Worm (Caenorhabditis elegans) whole organism, midembryonic: ENCODE measurements around the gene F59A1.15.

Source experiments
- T22C8.4 ChIP-seq: fragments of 200-800 bp; sonication (Bioruptor generic); IDR thresholded peaks from 2 replicates; pipeline ENCODE4 v1.3.6; 2022; ENCODE audit warnings: missing genetic modification characterization, missing compliant biosample characterization
- cog-1 ChIP-seq: sonication (generic microtip); optimal IDR thresholded peaks from 2 replicates; lab custom pipeline; 2016; ENCODE audit warnings: missing genetic modification characterization, missing compliant biosample characterization
- flt-1 ChIP-seq: fragments of 200-800 bp; sonication (Bioruptor generic); IDR thresholded peaks from 2 replicates; pipeline ENCODE4 v1.3.6; 2022; ENCODE audit warnings: missing genetic modification characterization, missing compliant biosample characterization
- klf-2 ChIP-seq: fragments of 200-800 bp; sonication (Bioruptor generic); conservative IDR thresholded peaks from 2 replicates; pipeline ENCODE4 v1.3.6; 2022; ENCODE audit warnings: missing genetic modification reagents, missing genetic modification characterization, missing compliant biosample characterization
- med-1 ChIP-seq: sonication (generic microtip); optimal IDR thresholded peaks from 2 replicates; lab custom pipeline; 2017; ENCODE audit warnings: missing genetic modification characterization, mild to moderate bottlenecking, missing compliant biosample characterization, antibody characterized with exemption, missing genetic modification reagents; ENCODE audit not compliant: insufficient read depth
- ref-1 ChIP-seq: fragments of 200-800 bp; sonication (Bioruptor generic); conservative IDR thresholded peaks from 2 replicates; pipeline ENCODE4 v1.3.6; 2022; ENCODE audit warnings: missing genetic modification reagents, missing genetic modification characterization, missing compliant biosample characterization
- tab-1 ChIP-seq: fragments of 200-800 bp; sonication (Bioruptor generic); IDR thresholded peaks from 2 replicates; pipeline ENCODE4 v1.3.6; 2022; ENCODE audit warnings: missing genetic modification characterization, missing compliant biosample characterization
- ztf-23 ChIP-seq: fragments of 200-800 bp; sonication (Bioruptor generic); IDR thresholded peaks from 2 replicates; pipeline ENCODE4 v1.3.6; 2022; ENCODE audit warnings: missing genetic modification reagents, missing genetic modification characterization, missing compliant biosample characterization
- ztf-29 ChIP-seq: fragments of 200-800 bp; sonication (Bioruptor generic); IDR thresholded peaks from 2 replicates; pipeline ENCODE4 v1.3.6; 2022; ENCODE audit warnings: missing genetic modification reagents, missing genetic modification characterization, missing compliant biosample characterization

F59A1.15 gene

ce11 chrV:17683763-17684162 lies at the start of gene F59A1.15:
TSS of gene F59A1.15 (minus strand) at chrV:17683863.
- TF ChIP-seq med-1 (GFP tag; lab: Kevin White, UChicago) (no peak), cog-1 (tag; lab: Kevin White, UChicago) (no peak), klf-2 (GFP tag; lab: Robert Waterston, UW) (no peak), ztf-29 (GFP tag; lab: Robert Waterston, UW) (no peak), tab-1 (GFP tag; lab: Robert Waterston, UW) (no peak), flt-1 (no peak), ztf-23 (no peak), ref-1 (GFP tag; lab: Robert Waterston, UW) (no peak)

DNA sequence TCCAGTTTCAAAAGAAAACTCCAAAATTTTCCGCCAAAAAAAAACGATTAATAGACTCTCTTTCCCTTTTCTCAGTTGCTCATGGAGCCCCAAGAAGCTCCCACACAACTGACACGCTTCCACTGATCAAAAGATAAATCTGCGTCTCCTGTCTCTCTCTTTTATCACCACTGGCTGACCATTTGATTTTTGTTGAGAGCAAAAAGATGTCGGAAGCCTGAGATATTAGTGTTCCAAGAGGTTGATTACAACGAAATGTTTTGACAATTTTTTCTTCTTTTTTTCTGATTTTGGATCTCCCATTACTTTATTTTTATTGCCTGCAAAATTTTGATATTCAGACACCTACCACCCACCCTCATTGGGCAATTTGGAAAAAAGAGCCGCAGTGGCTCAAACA lies 48.9 kb upstream of the F59A1.15 start, which contains the start of gene twk-42:
Gene twk-42, minus strand, starts transcription at position 101 of the 400 bp plus-strand sequence.
- TF ChIP-seq ztf-23 (no peak), tab-1 (GFP tag; lab: Robert Waterston, UW) (no peak), T22C8.4 (no peak), ref-1 (GFP tag; lab: Robert Waterston, UW) (no peak), med-1 (GFP tag; lab: Kevin White, UChicago) (no peak), klf-2 (GFP tag; lab: Robert Waterston, UW) (no peak), cog-1 (tag; lab: Kevin White, UChicago) (no peak), ztf-29 (GFP tag; lab: Robert Waterston, UW) (no peak), flt-1 (no peak)

DNA sequence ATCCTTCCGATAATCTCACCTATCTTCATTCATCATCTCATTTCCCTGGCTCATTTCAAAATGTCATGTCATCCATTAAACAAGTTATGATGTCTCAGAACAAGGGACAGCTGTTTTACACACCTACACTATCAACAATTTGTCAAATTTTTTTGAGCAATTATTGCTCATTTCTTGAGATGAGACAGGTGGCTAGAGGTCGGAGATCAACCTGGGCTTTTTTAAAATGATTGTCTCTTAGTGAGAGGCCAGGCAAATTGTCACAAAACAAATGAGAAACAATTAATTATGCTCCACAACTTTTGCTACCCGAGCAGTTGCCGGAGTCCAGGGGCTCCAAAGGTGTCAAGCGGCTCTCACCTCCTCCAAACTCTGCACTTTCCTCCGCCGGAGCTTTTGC lies 45.1 kb upstream of the F59A1.15 start:
- TF ChIP-seq tab-1 (GFP tag; lab: Robert Waterston, UW) = no peak
- no peak for TF ChIP-seq ref-1 (GFP tag; lab: Robert Waterston, UW)

DNA sequence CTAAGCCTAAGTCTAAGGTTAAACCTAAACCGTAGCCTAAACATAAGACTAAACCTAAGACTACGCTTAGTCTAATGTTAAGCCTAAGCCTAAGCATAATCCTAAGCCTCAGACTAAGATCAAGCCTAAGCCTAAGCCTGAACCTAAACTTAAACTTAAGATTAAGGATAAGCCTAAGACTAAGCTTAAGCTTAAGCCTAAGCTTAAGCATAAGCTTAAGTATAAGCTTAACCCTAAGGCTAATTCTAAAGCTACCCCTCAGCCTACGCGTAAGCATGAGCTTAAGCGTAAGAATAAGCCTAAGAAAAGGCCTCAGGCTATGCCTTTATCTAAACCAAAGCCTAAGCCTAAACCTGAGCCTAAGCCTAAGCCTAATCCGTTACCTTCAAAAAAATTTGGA lies 44.7 kb upstream of the F59A1.15 start:
- no peak for TF ChIP-seq cog-1 (tag; lab: Kevin White, UChicago)
- no peak for TF ChIP-seq tab-1 (GFP tag; lab: Robert Waterston, UW)
- TF ChIP-seq ref-1 (GFP tag; lab: Robert Waterston, UW) = no peak
- no peak for TF ChIP-seq med-1 (GFP tag; lab: Kevin White, UChicago)
- TF ChIP-seq ztf-23 = no peak
- TF ChIP-seq flt-1 = no peak
- no peak for TF ChIP-seq ztf-29 (GFP tag; lab: Robert Waterston, UW)

DNA sequence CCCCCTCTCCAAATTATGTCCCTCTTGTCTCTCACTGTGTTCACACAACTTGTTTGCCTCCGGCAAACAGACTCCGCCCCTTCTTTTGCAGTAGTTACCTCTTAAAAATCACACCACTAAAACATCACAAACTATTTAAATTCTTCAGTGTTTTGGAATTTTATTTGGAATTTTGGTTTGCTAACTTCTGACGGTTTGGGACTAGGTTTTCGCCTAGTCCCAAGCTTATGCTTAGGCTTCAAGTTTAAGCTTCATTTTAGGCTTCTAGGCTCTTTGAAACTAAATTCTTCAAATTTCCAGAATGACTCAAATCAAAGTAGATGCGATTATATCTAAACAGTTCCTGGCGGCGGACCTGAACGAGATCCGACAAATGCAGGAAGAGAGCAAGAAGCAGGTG lies 41.0 kb upstream of the F59A1.15 start, which contains the start of gene fat-5:
Gene fat-5, plus strand, starts transcription at position 301 of the 400 bp plus-strand sequence.
- TF ChIP-seq tab-1 (GFP tag; lab: Robert Waterston, UW) = no peak
- no peak for TF ChIP-seq cog-1 (tag; lab: Kevin White, UChicago)
- TF ChIP-seq klf-2 (GFP tag; lab: Robert Waterston, UW) = no peak
- TF ChIP-seq ztf-29 (GFP tag; lab: Robert Waterston, UW) = no peak
- no peak for TF ChIP-seq ref-1 (GFP tag; lab: Robert Waterston, UW)

DNA sequence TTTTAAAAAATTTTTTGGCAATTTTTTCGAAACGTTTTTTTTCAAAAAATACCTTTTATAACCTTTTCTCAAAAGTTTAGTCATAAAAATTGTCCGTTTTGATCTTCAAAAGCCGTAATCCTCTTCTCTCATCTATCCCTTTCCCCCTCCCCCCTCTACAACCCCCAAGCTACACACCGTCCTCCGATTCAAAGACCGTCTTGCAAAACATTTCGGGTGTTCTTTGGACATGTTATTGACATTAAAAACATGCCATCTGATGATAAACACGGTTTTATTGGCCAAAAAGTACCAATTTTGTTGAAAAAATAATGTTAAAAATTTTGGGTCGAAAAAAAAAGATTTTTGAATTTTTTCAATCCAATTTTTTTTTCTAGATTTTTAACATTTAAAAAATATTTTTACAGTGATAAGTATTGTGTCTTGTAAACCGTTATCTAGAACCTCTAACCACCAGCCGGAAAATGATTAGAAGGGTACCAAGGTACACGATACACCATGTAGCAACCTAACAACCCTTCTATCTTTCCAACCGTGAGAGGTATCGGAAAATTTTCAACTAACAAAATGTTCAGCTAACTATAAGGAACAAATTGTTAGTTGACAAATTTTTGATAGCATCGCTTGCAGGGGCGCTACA lies 39.6 kb upstream of the F59A1.15 start:
- TF ChIP-seq cog-1 (tag; lab: Kevin White, UChicago) = no peak
- TF ChIP-seq klf-2 (GFP tag; lab: Robert Waterston, UW) = no peak
- no peak for TF ChIP-seq flt-1
- no peak for TF ChIP-seq ref-1 (GFP tag; lab: Robert Waterston, UW)
- no peak for TF ChIP-seq ztf-29 (GFP tag; lab: Robert Waterston, UW)
- no peak for TF ChIP-seq tab-1 (GFP tag; lab: Robert Waterston, UW)
- no peak for TF ChIP-seq ztf-23
- no peak for TF ChIP-seq med-1 (GFP tag; lab: Kevin White, UChicago)
- no peak for TF ChIP-seq T22C8.4

DNA sequence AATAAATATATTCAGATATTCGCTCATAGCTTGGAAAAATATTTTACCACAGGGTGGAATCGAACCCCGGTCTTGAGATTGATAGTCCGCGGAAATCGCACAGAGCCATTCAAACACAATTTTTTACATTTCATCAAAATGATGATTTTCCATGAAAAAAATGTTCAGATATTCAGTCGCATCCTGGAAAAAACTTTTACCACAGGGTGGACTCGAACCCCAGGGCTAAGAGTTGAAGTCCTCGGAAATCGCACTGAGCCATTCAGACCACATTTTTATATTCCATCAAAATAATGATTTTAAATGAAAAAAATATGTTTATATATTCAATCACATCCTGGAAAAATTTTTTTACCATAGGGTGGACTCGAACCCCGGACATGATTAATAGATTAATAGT lies 38.9 kb upstream of the F59A1.15 start:
- TF ChIP-seq ztf-23 (no peak), ref-1 (GFP tag; lab: Robert Waterston, UW) (no peak), flt-1 (no peak), tab-1 (GFP tag; lab: Robert Waterston, UW) (no peak), T22C8.4 (no peak), cog-1 (tag; lab: Kevin White, UChicago) (no peak), med-1 (GFP tag; lab: Kevin White, UChicago) (no peak)

- TF ChIP-seq ztf-23 = no peak
- TF ChIP-seq ref-1 (GFP tag; lab: Robert Waterston, UW) = no peak
- no peak for TF ChIP-seq med-1 (GFP tag; lab: Kevin White, UChicago)
- TF ChIP-seq klf-2 (GFP tag; lab: Robert Waterston, UW) = no peak
- TF ChIP-seq T22C8.4 = no peak
- TF ChIP-seq tab-1 (GFP tag; lab: Robert Waterston, UW) = no peak
- TF ChIP-seq cog-1 (tag; lab: Kevin White, UChicago) = no peak
- no peak for TF ChIP-seq ztf-29 (GFP tag; lab: Robert Waterston, UW)
- TF ChIP-seq flt-1 = no peak
Observed at ce11 chrV:17721709-17722108, 38.0 kb upstream of the F59A1.15 start.

ce11 chrV:17718647-17719046 lies 35.0 kb upstream of the F59A1.15 start, which contains the start of gene str-77:
TSS of gene str-77 (plus strand) at chrV:17718947.
- no peak for TF ChIP-seq klf-2 (GFP tag; lab: Robert Waterston, UW)

DNA sequence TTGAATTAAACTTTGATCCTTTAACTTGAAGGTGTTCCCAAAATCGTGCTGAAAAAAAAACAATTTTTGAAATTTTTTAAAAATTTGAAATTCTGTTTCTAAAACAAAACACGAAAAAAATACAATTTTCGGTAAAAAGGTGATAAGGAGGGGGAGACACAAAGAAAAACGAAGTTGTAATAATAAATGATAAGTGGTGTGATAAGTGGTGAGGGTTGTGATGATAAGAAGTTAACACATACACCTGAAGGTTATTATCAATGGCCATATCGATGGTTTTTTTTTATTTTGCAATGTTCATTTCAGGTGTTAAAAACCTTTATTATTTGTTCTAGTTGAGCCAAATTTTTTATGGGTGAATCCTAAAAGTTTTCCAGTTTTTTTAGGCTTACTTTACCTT lies 30.7 kb upstream of the F59A1.15 start, which contains the start of gene twk-33:
Gene twk-33, minus strand, starts transcription at position 48 of the 400 bp plus-strand sequence.
- TF ChIP-seq tab-1 (GFP tag; lab: Robert Waterston, UW) = no peak
- no peak for TF ChIP-seq cog-1 (tag; lab: Kevin White, UChicago)
- TF ChIP-seq med-1 (GFP tag; lab: Kevin White, UChicago) = no peak
- TF ChIP-seq klf-2 (GFP tag; lab: Robert Waterston, UW) = no peak
- TF ChIP-seq flt-1 = no peak
- no peak for TF ChIP-seq ztf-29 (GFP tag; lab: Robert Waterston, UW)
- TF ChIP-seq ref-1 (GFP tag; lab: Robert Waterston, UW) = no peak
- no peak for TF ChIP-seq T22C8.4
- TF ChIP-seq ztf-23 = no peak
